Fruit fly (Drosophila melanogaster) whole organism: Measurements from ENCODE around the gene CG42375.

ENCODE experiments used
- psq ChIP-seq: fragments of >200 bp; optimal IDR thresholded peaks from 2 replicates; lab custom pipeline; 2017
- usp ChIP-seq: fragments of >200 bp; optimal IDR thresholded peaks from 2 replicates; lab custom pipeline; 2017; ENCODE audit warnings: missing biosample characterization, missing genetic modification characterization, mixed read lengths

- TF ChIP-seq usp (GFP tag; lab: Kevin White, UChicago): no peak
- no peak for TF ChIP-seq psq
These were observed 6.5 kb downstream of the CG42375 start for dm6 chr3R:13785895-13786294.
